Fruit fly (Drosophila melanogaster): ENCODE results near the gene Crg-1.
"Not testable (repeated sequence)": the region's sequence is repeated elsewhere in the genome, so short reads cannot be mapped to it uniquely, and the experiment has no call there.

DNA sequence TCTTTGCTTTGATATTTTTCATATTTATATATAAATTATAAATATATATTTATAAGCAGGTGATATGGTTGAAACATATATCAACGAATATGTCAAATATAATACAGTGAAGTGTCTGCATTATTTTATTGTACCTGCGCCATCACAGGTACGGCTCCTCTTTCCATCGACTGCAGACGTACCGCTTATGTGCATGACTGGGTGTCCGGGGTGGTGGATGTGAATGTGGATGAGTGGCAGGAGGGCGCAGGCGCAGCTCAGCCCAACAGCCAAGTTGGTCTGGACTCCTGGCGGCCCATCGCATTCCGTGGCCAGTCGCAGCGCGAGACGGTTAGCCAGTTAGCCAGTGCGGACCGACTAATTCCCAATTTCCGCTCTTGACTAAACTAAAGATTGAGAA lies 9.0 kb downstream of the Crg-1 start, which contains the start of gene fd3F:
- not testable (repeated sequence) for TF ChIP-seq topi, fd85E, OdsH (GFP tag; optimal IDR thresholded peaks at IDR 0.05)
